Fruit fly (Drosophila melanogaster) Kc167 (cell line): ENCODE results near the gene CG43218.

Experiments
- Myc ChIP-seq: fragments of >200 bp; optimal IDR thresholded peaks from 2 replicates; lab custom pipeline; 2017; ENCODE audit warnings: missing external identifiers
- Sin3A ChIP-seq: fragments of >200 bp; optimal IDR thresholded peaks from 2 replicates; lab custom pipeline; 2018; ENCODE audit warnings: missing external identifiers
- h ChIP-seq: fragments of >200 bp; optimal IDR thresholded peaks from 3 replicates; lab custom pipeline; 2018; ENCODE audit warnings: missing external identifiers
- insv ChIP-seq: fragments of >200 bp; optimal IDR thresholded peaks from 3 replicates; lab custom pipeline; 2018; ENCODE audit warnings: missing external identifiers
- psq ChIP-seq: fragments of >200 bp; optimal IDR thresholded peaks from 2 replicates; lab custom pipeline; 2017; ENCODE audit warnings: missing external identifiers
- ttk ChIP-seq: sonication (Bioruptor generic); optimal IDR thresholded peaks from 2 replicates; lab custom pipeline; 2017; ENCODE audit warnings: missing external identifiers

CG43218 gene

DNA sequence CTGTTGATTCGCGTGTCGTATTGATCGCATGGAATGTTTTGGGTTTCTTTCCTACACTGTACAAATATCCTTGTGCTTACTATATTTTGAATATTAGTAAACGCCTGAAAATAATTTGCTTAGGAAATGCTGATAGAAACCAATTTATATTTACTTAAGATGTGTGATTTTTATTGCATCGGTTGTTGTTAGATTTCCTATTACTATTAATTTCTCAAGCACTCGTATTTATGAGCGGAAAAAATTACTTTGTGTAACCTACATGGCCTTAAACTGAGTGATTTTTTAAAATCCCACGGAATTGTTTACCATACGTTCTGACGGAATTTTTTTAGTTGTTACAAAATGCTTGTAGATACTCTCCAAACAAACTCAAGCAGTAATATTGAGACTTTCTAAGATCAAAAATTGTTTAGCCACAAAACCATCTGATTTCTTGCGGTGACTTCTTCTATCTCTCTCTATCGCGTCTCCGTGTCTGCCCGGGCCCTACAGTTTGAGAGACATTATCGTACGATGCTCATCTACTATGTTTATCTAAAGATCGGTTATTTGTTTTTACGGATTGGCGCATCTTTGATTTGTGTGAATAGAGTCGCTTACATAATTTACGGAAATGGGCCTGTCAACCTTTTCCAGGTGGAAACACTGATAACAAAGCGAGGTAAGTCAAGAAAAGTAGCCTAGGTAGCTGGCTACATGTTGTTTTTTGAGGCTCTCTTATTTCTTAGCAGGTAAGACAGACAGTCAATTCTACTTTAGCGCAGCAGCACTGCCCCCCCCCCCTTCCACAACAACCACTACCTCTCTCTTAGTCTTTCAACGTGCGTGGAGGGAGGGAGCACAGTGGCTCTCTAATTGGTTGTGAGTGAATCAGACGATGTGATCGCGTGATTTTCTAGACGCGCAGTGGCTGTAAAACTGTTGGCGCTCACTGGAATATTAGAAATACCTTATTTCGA, 18.8 kb downstream of the CG43218 start:
- TF ChIP-seq ttk (lab: Kevin White, UChicago), result peak; percentile 45
- TF ChIP-seq h (lab: Kevin White, UChicago), result no peak
- TF ChIP-seq Myc, result no peak

DNA sequence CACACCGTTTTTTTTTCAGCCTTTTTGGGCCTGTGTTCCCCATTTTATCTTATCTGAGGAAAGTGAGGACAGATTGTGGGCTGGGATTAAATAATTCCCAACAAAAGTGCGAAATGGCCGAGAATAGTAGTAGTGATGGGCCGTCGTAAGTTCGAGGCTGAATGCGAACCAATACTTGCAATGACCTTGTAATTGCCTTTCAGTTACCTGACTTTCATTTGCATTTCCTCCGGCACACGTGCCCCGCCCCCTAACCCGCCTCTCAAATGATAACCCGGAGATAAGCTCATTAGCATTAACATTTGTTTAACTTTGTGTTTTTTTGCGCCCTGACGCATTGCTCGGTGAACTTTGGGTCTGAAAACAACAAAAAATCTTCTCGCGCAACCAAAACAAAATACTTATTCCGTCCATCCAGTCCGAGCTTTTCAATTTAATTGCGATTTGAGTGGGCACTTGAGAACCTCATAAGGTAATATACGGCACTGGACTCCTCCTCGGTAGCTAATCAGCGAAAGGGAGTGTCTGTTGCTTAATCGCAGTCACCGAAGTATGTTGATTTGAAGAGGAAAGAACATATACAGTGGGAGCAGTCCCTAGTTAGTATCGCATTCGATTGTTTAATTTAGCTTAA, 20.2 kb downstream of the CG43218 start:
- no peak for TF ChIP-seq psq (lab: Kevin White, UChicago)

DNA sequence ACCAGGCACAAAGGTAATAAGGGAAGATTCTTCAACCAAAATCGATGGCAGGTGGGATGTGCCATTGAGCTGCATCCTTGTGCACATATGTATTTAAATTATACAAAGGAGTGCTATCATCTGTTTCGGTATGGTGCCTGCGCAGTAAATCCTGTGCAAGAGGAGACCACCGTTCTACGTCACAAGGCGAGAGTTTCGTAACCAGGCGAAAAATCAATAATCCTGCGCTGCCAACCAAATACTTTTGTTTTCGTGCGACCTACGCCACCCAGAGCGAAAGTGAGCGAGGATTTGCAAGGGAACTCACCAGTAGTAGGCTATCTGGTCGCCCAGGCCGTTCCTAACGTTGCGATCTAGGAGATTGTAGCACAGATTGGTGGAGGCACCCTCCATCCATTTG, 21.3 kb downstream of the CG43218 start:
- no peak for TF ChIP-seq Sin3A (lab: Kevin White, UChicago)
- no peak for TF ChIP-seq h (lab: Kevin White, UChicago)
- TF ChIP-seq ttk (lab: Kevin White, UChicago), result no peak
- TF ChIP-seq psq (lab: Kevin White, UChicago), result no peak
- no peak for TF ChIP-seq Myc
- TF ChIP-seq insv, result no peak

DNA sequence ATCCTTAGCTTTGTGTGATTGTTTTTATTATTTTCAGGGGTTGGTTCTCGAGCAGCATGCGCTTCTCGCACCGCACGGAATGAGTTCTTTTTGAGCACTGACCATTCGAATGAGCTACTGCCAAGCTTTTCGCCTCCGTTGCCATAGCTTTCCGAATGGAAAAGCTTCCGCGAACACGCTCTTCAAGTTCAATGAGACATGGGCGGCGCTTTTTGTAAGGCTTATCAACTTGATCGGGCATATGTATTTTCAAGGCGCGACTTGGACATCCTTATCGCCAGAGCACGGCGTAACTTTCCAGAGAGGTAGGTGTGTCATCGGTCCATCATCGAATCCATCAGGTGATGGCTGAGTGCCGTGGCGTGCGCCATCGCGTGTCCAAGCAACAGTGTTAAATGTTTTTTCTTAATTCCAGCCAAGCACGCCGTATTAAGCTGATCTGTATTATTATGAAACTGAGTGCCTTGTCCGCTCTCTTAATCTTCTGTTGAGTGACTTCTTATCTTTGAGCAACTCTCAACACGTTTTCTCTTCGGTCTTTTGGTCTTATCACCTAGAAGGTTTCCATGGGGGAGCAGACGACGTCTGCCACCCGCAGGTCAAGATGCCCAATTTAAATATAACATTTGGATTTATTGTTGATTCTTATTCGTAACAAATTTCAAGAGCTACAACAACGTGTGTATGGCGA, 22.2 kb downstream of the CG43218 start, which contains the start of gene AcCoAS:
Gene AcCoAS (minus strand): TSS at position 368 of the 691 bp plus-strand sequence.
- TF ChIP-seq h (lab: Kevin White, UChicago) (no peak), ttk (lab: Kevin White, UChicago) (no peak), Sin3A (lab: Kevin White, UChicago) (no peak), Myc (no peak), insv (no peak), psq (lab: Kevin White, UChicago) (no peak)

dm6 chr3L:21280996-21281691, 23.3 kb downstream of the CG43218 start, which contains the start of gene ppl:
Gene ppl (minus strand): TSS chr3L:21281506.
- TF ChIP-seq Sin3A (lab: Kevin White, UChicago), result no peak
- TF ChIP-seq psq (lab: Kevin White, UChicago), result no peak
- no peak for TF ChIP-seq h (lab: Kevin White, UChicago)
- TF ChIP-seq Myc, result no peak
- no peak for TF ChIP-seq insv
- TF ChIP-seq ttk (lab: Kevin White, UChicago), result no peak

dm6 chr3L:21281706-21282105, 23.9 kb downstream of the CG43218 start:
- no peak for TF ChIP-seq h (lab: Kevin White, UChicago)
- no peak for TF ChIP-seq Sin3A (lab: Kevin White, UChicago)
- TF ChIP-seq Myc, result no peak
- TF ChIP-seq psq (lab: Kevin White, UChicago), result no peak
- TF ChIP-seq insv, result no peak
- TF ChIP-seq ttk (lab: Kevin White, UChicago), result no peak

DNA sequence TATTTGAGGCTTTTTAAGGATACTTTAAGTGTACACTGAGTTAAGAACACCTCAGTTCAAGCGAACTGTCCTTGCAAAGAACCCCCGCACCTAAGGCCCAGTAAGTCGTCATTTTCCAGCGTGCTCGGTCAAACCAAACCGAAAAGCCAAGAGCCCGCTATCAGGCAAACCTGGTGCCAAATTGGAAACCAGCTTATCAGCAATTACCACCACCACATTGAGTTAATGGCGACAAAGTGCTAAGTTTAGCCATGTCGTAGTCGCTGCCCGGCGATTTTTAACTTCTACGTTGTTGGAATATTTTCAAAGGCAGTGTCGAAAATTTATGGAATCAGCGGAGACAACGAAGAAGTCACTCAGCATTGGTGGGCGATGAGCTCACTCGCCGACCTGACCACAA, 24.9 kb downstream of the CG43218 start:
- TF ChIP-seq h (lab: Kevin White, UChicago), result no peak
- TF ChIP-seq insv, result no peak
- no peak for TF ChIP-seq psq (lab: Kevin White, UChicago)
- no peak for TF ChIP-seq ttk (lab: Kevin White, UChicago)
- TF ChIP-seq Sin3A (lab: Kevin White, UChicago), result no peak
- no peak for TF ChIP-seq Myc

- no peak for TF ChIP-seq Sin3A (lab: Kevin White, UChicago)
- TF ChIP-seq Myc, result no peak
- TF ChIP-seq insv, result no peak
- no peak for TF ChIP-seq ttk (lab: Kevin White, UChicago)
- no peak for TF ChIP-seq psq (lab: Kevin White, UChicago)
- TF ChIP-seq h (lab: Kevin White, UChicago), result no peak
These were observed 26.0 kb downstream of the CG43218 start for dm6 chr3L:21283795-21284194.

- TF ChIP-seq Myc, result no peak
These were observed 27.2 kb downstream of the CG43218 start for dm6 chr3L:21284720-21285638.

DNA sequence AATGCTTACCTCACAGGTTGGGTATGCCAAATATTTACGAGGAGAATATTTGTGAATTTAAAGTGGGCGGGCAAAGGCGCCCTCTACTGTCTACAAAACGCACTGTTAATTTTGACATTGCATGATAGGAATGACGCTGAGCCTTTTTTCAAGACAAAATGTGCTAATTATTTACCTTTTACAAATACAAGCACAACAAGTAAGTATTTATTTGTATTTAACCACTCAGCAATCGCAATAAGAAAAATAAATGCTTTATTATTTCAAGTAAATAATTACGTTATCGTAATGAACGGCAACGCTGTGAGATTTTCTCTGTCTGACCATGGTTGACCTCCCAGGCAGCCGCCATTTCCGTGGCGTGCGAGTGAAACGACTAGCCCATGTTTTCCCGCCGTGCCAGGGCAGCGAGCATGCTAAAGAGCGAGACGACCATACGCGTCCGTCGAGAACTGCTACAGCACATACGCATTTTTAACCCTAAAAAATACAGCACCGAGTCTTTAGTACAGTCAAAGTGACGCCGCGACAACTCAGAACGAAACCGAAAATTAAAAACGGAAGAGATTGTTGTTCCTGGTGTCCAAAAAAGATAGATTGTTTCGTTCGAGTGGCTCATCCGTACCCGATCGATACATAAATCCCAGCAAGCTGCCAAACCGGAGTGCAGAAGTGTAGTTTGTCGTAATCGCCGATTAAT, 28.0 kb downstream of the CG43218 start, which contains the start of the genes CG12974 and pzg:
Gene CG12974 (minus strand): TSS at position 324 of the 700 bp plus-strand sequence.
Gene pzg (plus strand): TSS at position 461 of the 700 bp plus-strand sequence.
- TF ChIP-seq Sin3A (lab: Kevin White, UChicago) (no peak), insv (no peak), Myc (no peak), h (lab: Kevin White, UChicago) (no peak), ttk (lab: Kevin White, UChicago) (no peak)
